Worm (Caenorhabditis elegans): ENCODE data around the gene cyc-2.1.
"Not testable (repeated sequence)": the region's sequence is repeated elsewhere in the genome, so short reads cannot be mapped to it uniquely, and the experiment has no call there.

- not testable (repeated sequence) for TF ChIP-seq pha-4 (tag; optimal IDR thresholded peaks at IDR 0.05); nhr-76 (tag; optimal IDR thresholded peaks at IDR 0.05); snpc-4 (tag; optimal IDR thresholded peaks at IDR 0.05); mls-2 (tag; optimal IDR thresholded peaks at IDR 0.05); flh-1 (GFP tag; optimal IDR thresholded peaks at IDR 0.05); elt-1 (tag; optimal IDR thresholded peaks at IDR 0.05; ENCODE audit: borderline replicate concordance, insufficient read depth)
Observed at ce11 chrIV:4727935-4728334, 20.9 kb downstream of the cyc-2.1 start.

Measured in whole organism, mixed stage, embryonic.